Worm (Caenorhabditis elegans) whole organism, early embryonic: ENCODE data around the gene B0302.5.

Source experiments
- B0310.2 ChIP-seq: sonication (generic microtip); optimal IDR thresholded peaks from 2 replicates; lab custom pipeline; 2016; ENCODE audit warnings: mild to moderate bottlenecking, missing genetic modification characterization, missing compliant biosample characterization
- ama-1 ChIP-seq: fragments of 150-350 bp; optimal IDR thresholded peaks from 2 replicates; lab custom pipeline; 2014
- hmbx-1 ChIP-seq: sonication (generic microtip); optimal IDR thresholded peaks from 2 replicates; lab custom pipeline; 2016; ENCODE audit warnings: mild to moderate bottlenecking, missing genetic modification characterization, missing compliant biosample characterization
- hmg-4 ChIP-seq: fragments of 200-800 bp; sonication (Bioruptor generic); optimal IDR thresholded peaks from 2 replicates; lab custom pipeline; 2018; ENCODE audit warnings: mild to moderate bottlenecking, missing genetic modification characterization, missing compliant biosample characterization
- hnd-1 ChIP-seq: sonication (generic microtip); optimal IDR thresholded peaks from 2 replicates; lab custom pipeline; 2016; ENCODE audit warnings: missing genetic modification characterization, missing compliant biosample characterization
- pes-1 ChIP-seq: fragments of 200-800 bp; sonication (Bioruptor generic); IDR thresholded peaks from 2 replicates; pipeline ENCODE4 v1.3.6; 2022; ENCODE audit warnings: missing genetic modification reagents, missing genetic modification characterization, missing compliant biosample characterization
- tbx-37 ChIP-seq: fragments of 200-800 bp; sonication (Bioruptor generic); conservative IDR thresholded peaks from 2 replicates; pipeline ENCODE4 v1.3.6; 2022; ENCODE audit warnings: missing genetic modification reagents, missing genetic modification characterization, missing compliant biosample characterization
- tra-4 ChIP-seq: sonication (generic microtip); optimal IDR thresholded peaks from 2 replicates; lab custom pipeline; 2017; ENCODE audit warnings: missing genetic modification characterization, missing compliant biosample characterization

- TF ChIP-seq ama-1 (lab: Kevin White, UChicago) (no peak), tra-4 (tag; lab: Kevin White, UChicago) (no peak), hmbx-1 (tag; lab: Kevin White, UChicago) (no peak), hnd-1 (no peak), tbx-37 (GFP tag; lab: Robert Waterston, UW) (no peak), B0310.2 (tag; lab: Kevin White, UChicago) (no peak), pes-1 (GFP tag; lab: Robert Waterston, UW) (no peak), hmg-4 (no peak)
Observed at ce11 chrX:17180135-17180534, 14.8 kb downstream of the B0302.5 start.
